Worm (Caenorhabditis elegans) whole organism, L4 larva: ENCODE measurements around the gene K11H12.9.

Source experiments
- D1046.2 ChIP-seq: fragments of 200-800 bp; sonication (Bioruptor generic); IDR thresholded peaks from 2 replicates; pipeline ENCODE4 v1.3.6; 2022; ENCODE audit warnings: missing genetic modification characterization, missing compliant biosample characterization
- F10B5.3 ChIP-seq: sonication (generic microtip); optimal IDR thresholded peaks from 2 replicates; lab custom pipeline; 2016; ENCODE audit warnings: mild to moderate bottlenecking, missing genetic modification characterization, missing compliant biosample characterization
- F44E2.7 ChIP-seq: fragments of 200-800 bp; sonication (Bioruptor generic); IDR thresholded peaks from 2 replicates; pipeline ENCODE4 v2.1.2; 2022; ENCODE audit warnings: missing genetic modification characterization, missing compliant biosample characterization
- F49E8.2 ChIP-seq: sonication (generic microtip); optimal IDR thresholded peaks from 2 replicates; lab custom pipeline; 2016; ENCODE audit warnings: missing compliant biosample characterization, mild to moderate bottlenecking, missing genetic modification characterization, borderline replicate concordance
- T20F7.1 ChIP-seq: fragments of 200-800 bp; sonication (Bioruptor generic); optimal IDR thresholded peaks from 2 replicates; lab custom pipeline; 2018; ENCODE audit warnings: mild to moderate bottlenecking, missing genetic modification characterization, missing compliant biosample characterization
- Y105C5A.15 ChIP-seq: fragments of 200-800 bp; sonication (Bioruptor generic); IDR thresholded peaks from 2 replicates; pipeline ENCODE4 v1.3.6; 2022; ENCODE audit warnings: missing genetic modification characterization, missing compliant biosample characterization
- Y5F2A.4 ChIP-seq: fragments of 200-800 bp; sonication (Bioruptor generic); optimal IDR thresholded peaks from 2 replicates; lab custom pipeline; 2018; ENCODE audit warnings: mild to moderate bottlenecking, missing genetic modification characterization, missing compliant biosample characterization
- ZK337.2 ChIP-seq: fragments of 200-800 bp; sonication (Bioruptor generic); IDR thresholded peaks from 2 replicates; pipeline ENCODE4 v1.3.6; 2022; ENCODE audit warnings: missing genetic modification reagents, missing genetic modification characterization, missing compliant biosample characterization
- ZK546.5 ChIP-seq, 2 experiments: sonication (generic microtip); optimal IDR thresholded peaks; 2 replicates each; lab custom pipeline; 2017; ENCODE audit warnings: missing biosample characterization in 2 of 2, missing genetic modification characterization in 2 of 2
- aha-1 ChIP-seq: fragments of 150-350 bp; peaks from one replicate; lab custom pipeline; 2014; ENCODE audit warnings: missing biosample characterization, missing genetic modification characterization
- arid-1 ChIP-seq: fragments of 200-800 bp; sonication (Bioruptor generic); conservative IDR thresholded peaks from 2 replicates; pipeline ENCODE4 v1.3.6; 2022; ENCODE audit warnings: missing genetic modification reagents, missing genetic modification characterization, missing compliant biosample characterization
- ceh-28 ChIP-seq: fragments of 150-350 bp; optimal IDR thresholded peaks from 2 replicates; lab custom pipeline; 2014; ENCODE audit warnings: missing biosample characterization, missing genetic modification reagents, missing genetic modification characterization
- ceh-62 ChIP-seq: sonication (generic microtip); optimal IDR thresholded peaks from 2 replicates; lab custom pipeline; 2017; ENCODE audit warnings: missing biosample characterization, missing genetic modification characterization
- ces-1 ChIP-seq: fragments of 150-350 bp; sonication (generic microtip); optimal IDR thresholded peaks from 4 replicates; lab custom pipeline; 2014; ENCODE audit warnings: missing biosample characterization, missing genetic modification reagents, missing genetic modification characterization
- cey-2 ChIP-seq: sonication (generic microtip); optimal IDR thresholded peaks from 3 replicates; lab custom pipeline; 2017; ENCODE audit warnings: missing genetic modification characterization, mild to moderate bottlenecking, missing compliant biosample characterization, antibody characterized with exemption, borderline replicate concordance; ENCODE audit not compliant: insufficient read depth
- daf-12 ChIP-seq: fragments of 150-350 bp; optimal IDR thresholded peaks from 2 replicates; lab custom pipeline; 2014; ENCODE audit warnings: missing biosample characterization, missing genetic modification reagents, missing genetic modification characterization
- dmd-6 ChIP-seq: fragments of 200-800 bp; sonication (Bioruptor generic); IDR thresholded peaks from 2 replicates; pipeline ENCODE4 v1.3.6; 2022; ENCODE audit warnings: missing genetic modification reagents, missing genetic modification characterization, missing compliant biosample characterization
- dmd-8 ChIP-seq: fragments of 200-800 bp; sonication (Bioruptor generic); IDR thresholded peaks from 2 replicates; pipeline ENCODE4 v1.3.6; 2022; ENCODE audit warnings: missing genetic modification characterization, missing compliant biosample characterization
- dmd-9 ChIP-seq: fragments of 200-800 bp; sonication (Bioruptor generic); IDR thresholded peaks from 2 replicates; pipeline ENCODE4 v1.3.6; 2022; ENCODE audit warnings: missing genetic modification reagents, missing genetic modification characterization, missing compliant biosample characterization
- dpl-1 ChIP-seq: fragments of 150-350 bp; optimal IDR thresholded peaks from 2 replicates; lab custom pipeline; 2014; ENCODE audit warnings: missing biosample characterization, missing genetic modification reagents, missing genetic modification characterization
- egl-27 ChIP-seq: sonication (generic microtip); optimal IDR thresholded peaks from 3 replicates; lab custom pipeline; 2017; ENCODE audit warnings: missing biosample characterization, missing genetic modification reagents, missing genetic modification characterization
- fkh-10 ChIP-seq: fragments of 150-350 bp; optimal IDR thresholded peaks from 2 replicates; lab custom pipeline; 2014; ENCODE audit warnings: missing biosample characterization, missing genetic modification reagents, missing genetic modification characterization
- fos-1 ChIP-seq: fragments of 150-350 bp; optimal IDR thresholded peaks from 2 replicates; lab custom pipeline; 2014; ENCODE audit warnings: missing biosample characterization, missing genetic modification characterization
- gei-8 ChIP-seq: fragments of 200-800 bp; sonication (Bioruptor generic); optimal IDR thresholded peaks from 2 replicates; lab custom pipeline; 2018; ENCODE audit warnings: mild to moderate bottlenecking, missing genetic modification characterization, missing compliant biosample characterization
- hlh-11 ChIP-seq: fragments of 200-800 bp; sonication (Bioruptor generic); optimal IDR thresholded peaks from 2 replicates; lab custom pipeline; 2018; ENCODE audit warnings: mild to moderate bottlenecking, missing genetic modification characterization, missing compliant biosample characterization
- hlh-30 ChIP-seq: sonication (generic microtip); optimal IDR thresholded peaks from 2 replicates; lab custom pipeline; 2017; ENCODE audit warnings: antibody characterized with exemption, mild to moderate bottlenecking, missing genetic modification characterization, missing compliant biosample characterization; ENCODE audit not compliant: insufficient read depth
- hmg-1.1 ChIP-seq: fragments of 200-800 bp; sonication (Bioruptor generic); IDR thresholded peaks from 2 replicates; pipeline ENCODE4 v1.3.6; 2022; ENCODE audit warnings: missing genetic modification reagents, missing genetic modification characterization, missing compliant biosample characterization
- jun-1 ChIP-seq: fragments of 150-350 bp; optimal IDR thresholded peaks from 2 replicates; lab custom pipeline; 2014; ENCODE audit warnings: missing biosample characterization, missing genetic modification reagents, missing genetic modification characterization
- lim-7 ChIP-seq: fragments of 200-800 bp; sonication (Bioruptor generic); IDR thresholded peaks from 2 replicates; pipeline ENCODE4 v1.3.6; 2022; ENCODE audit warnings: missing genetic modification characterization, missing compliant biosample characterization
- lin-29 ChIP-seq: fragments of 200-800 bp; sonication (Bioruptor generic); IDR thresholded peaks from 2 replicates; pipeline ENCODE4 v1.3.6; 2022; ENCODE audit warnings: missing genetic modification reagents, missing genetic modification characterization, missing compliant biosample characterization
- madf-5 ChIP-seq, 2 experiments: fragments of 200-800 bp; sonication (Bioruptor generic); IDR thresholded peaks; 2 replicates each; pipeline ENCODE4 v1.3.6; 2022; ENCODE audit warnings: missing compliant biosample characterization in 2 of 2, missing genetic modification characterization in 2 of 2
- madf-9 ChIP-seq: fragments of 200-800 bp; sonication (Bioruptor generic); conservative IDR thresholded peaks from 2 replicates; pipeline ENCODE4 v1.3.6; 2022; ENCODE audit warnings: missing genetic modification reagents, missing genetic modification characterization, missing compliant biosample characterization
- mdl-1 ChIP-seq, 2 experiments: fragments of 150-350 bp in 1 of 2; sonication (generic microtip) in 1 of 2; optimal IDR thresholded peaks; 2 replicates each; lab custom pipeline; 2014 to 2017; ENCODE audit warnings: missing biosample characterization in 2 of 2, missing genetic modification characterization in 2 of 2
- mxl-2 ChIP-seq: fragments of 200-800 bp; sonication (Bioruptor generic); conservative IDR thresholded peaks from 2 replicates; pipeline ENCODE4 v1.3.6; 2022; ENCODE audit warnings: missing genetic modification reagents, missing genetic modification characterization, missing compliant biosample characterization
- mxl-3 ChIP-seq: fragments of 200-800 bp; sonication (Bioruptor generic); optimal IDR thresholded peaks from 2 replicates; lab custom pipeline; 2018; ENCODE audit warnings: mild to moderate bottlenecking, missing genetic modification characterization, missing compliant biosample characterization
- nhr-25 ChIP-seq: sonication (generic microtip); optimal IDR thresholded peaks from 2 replicates; lab custom pipeline; 2017; ENCODE audit warnings: missing genetic modification characterization, mild to moderate bottlenecking, missing compliant biosample characterization, antibody characterized with exemption, moderate library complexity, borderline replicate concordance; ENCODE audit not compliant: insufficient read depth
- nhr-41 ChIP-seq: fragments of 200-800 bp; sonication (Bioruptor generic); IDR thresholded peaks from 2 replicates; pipeline ENCODE4 v1.3.6; 2022; ENCODE audit warnings: missing genetic modification reagents, missing genetic modification characterization, missing compliant biosample characterization
- nhr-77 ChIP-seq: fragments of 150-350 bp; optimal IDR thresholded peaks from 2 replicates; lab custom pipeline; 2014; ENCODE audit warnings: missing biosample characterization, missing genetic modification characterization
- pha-4 ChIP-seq, 2 experiments: fragments of 150-350 bp in 1 of 2; fragments of 200-800 bp in 1 of 2; sonication (Bioruptor generic) in 1 of 2; IDR thresholded peaks in 1 of 2; optimal IDR thresholded peaks in 1 of 2; 2 replicates each; pipeline versions ENCODE4 v1.3.6 to Lab custom; 2014 to 2022; ENCODE audit warnings: missing genetic modification characterization in 2 of 2, missing genetic modification reagents in 2 of 2, missing biosample characterization in 1 of 2, missing compliant biosample characterization in 1 of 2
- rbr-2 ChIP-seq: sonication (generic microtip); optimal IDR thresholded peaks from 2 replicates; lab custom pipeline; 2016; ENCODE audit warnings: missing genotype, missing genetic modification characterization, missing compliant biosample characterization
- snpc-1.2 ChIP-seq: fragments of 200-800 bp; sonication (Bioruptor generic); IDR thresholded peaks from 2 replicates; pipeline ENCODE4 v1.3.6; 2022; ENCODE audit warnings: missing genetic modification reagents, missing genetic modification characterization, missing compliant biosample characterization
- snpc-4 ChIP-seq: fragments of 150-350 bp; optimal IDR thresholded peaks from 2 replicates; lab custom pipeline; 2014; ENCODE audit warnings: missing biosample characterization, missing genetic modification characterization
- spr-1 ChIP-seq: sonication (generic microtip); optimal IDR thresholded peaks from 2 replicates; lab custom pipeline; 2016; ENCODE audit warnings: mild to moderate bottlenecking, missing genetic modification characterization, missing compliant biosample characterization
- tra-1 ChIP-seq: fragments of 200-800 bp; sonication (Bioruptor generic); IDR thresholded peaks from 2 replicates; pipeline ENCODE4 v1.3.6; 2022; ENCODE audit warnings: missing genetic modification reagents, missing genetic modification characterization, missing compliant biosample characterization
- zag-1 ChIP-seq: fragments of 150-350 bp; optimal IDR thresholded peaks from 2 replicates; lab custom pipeline; 2014; ENCODE audit warnings: missing biosample characterization, missing genetic modification characterization
- zfp-2 ChIP-seq: sonication (generic microtip); optimal IDR thresholded peaks from 2 replicates; lab custom pipeline; 2016; ENCODE audit warnings: mild to moderate bottlenecking, missing genetic modification characterization, missing compliant biosample characterization
- ztf-11 ChIP-seq: fragments of 150-350 bp; optimal IDR thresholded peaks from 2 replicates; lab custom pipeline; 2014; ENCODE audit warnings: missing biosample characterization, missing genetic modification characterization
- ztf-7 ChIP-seq: fragments of 150-350 bp; optimal IDR thresholded peaks from 2 replicates; lab custom pipeline; 2014; ENCODE audit warnings: missing biosample characterization, missing genetic modification characterization

Gene K11H12.9

DNA sequence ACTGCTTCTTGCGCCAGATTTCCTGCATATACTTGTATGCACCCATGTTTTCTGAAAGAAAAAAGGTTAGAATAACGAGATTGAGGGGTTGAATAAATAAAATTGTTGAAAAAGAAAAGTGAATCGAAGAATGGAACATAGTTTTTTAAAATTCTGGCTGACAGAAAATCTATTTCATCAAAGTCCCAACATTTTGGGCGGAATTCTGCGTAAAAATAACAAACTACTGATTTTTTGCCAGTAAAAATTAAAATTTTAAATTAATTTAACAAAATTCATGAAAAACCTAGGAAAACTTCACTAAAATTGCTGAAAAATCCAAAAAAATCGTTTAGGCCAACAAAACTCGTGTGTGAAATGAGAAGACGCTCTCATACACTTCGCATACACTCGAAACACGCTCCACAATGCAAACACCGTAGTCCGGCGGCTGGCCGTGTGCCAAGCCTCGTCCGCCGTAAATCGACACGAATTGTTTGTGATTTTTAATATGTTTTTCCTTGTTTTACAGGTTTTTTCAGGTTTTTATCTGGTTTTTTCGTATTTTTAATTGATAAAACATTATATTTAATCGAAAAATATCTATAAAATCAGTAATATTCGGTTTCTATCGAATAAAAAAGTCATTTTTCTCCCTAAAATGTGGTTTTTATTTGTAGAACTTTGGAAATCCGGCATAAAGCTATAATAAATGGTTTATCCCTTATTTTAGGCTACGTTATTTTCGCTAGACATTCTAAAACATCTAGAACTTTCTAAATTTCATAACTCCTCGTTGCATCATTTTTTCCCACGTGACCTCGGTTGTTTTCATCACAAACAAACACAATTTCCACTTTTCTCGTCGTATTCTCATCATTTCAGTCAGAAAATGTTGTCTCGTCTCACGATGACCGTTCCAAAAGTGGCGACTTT is 5.3 kb downstream of the K11H12.9 start, which contains the start of the genes rpl-15 and K11H12.8 (continued):
- peak; percentile 100 for TF ChIP-seq aha-1 (tag; lab: Kevin White, UChicago)
- peak; percentile 96 for TF ChIP-seq Y5F2A.4 (GFP tag; lab: Kevin White, UChicago)
- TF ChIP-seq rbr-2 (tag; lab: Kevin White, UChicago): peak; percentile 100
- peak; percentile 88 for TF ChIP-seq zag-1
- peak; percentile 99 for TF ChIP-seq dmd-9 (GFP tag; lab: Robert Waterston, UW)
- TF ChIP-seq mxl-2 (GFP tag; lab: Robert Waterston, UW): peak; percentile 94
- TF ChIP-seq lim-7 (GFP tag; lab: Robert Waterston, UW): peak; percentile 90
- TF ChIP-seq tra-1 (GFP tag; lab: Robert Waterston, UW): peak; percentile 100
- TF ChIP-seq ztf-7 (tag; lab: Kevin White, UChicago): peak; percentile 94
- peak; percentile 91; the same call in 1 of the 2 replicates for TF ChIP-seq F44E2.7 (GFP tag; lab: Robert Waterston, UW)
- TF ChIP-seq daf-12 (tag; lab: Kevin White, UChicago): no peak
- peak; percentile 82 for TF ChIP-seq ceh-28 (tag; lab: Kevin White, UChicago)
- peak; percentile 94 for TF ChIP-seq cey-2 (tag; lab: Kevin White, UChicago)
- peak; percentile 89 for TF ChIP-seq gei-8 (GFP tag; lab: Kevin White, UChicago)
- TF ChIP-seq F49E8.2 (tag; lab: Kevin White, UChicago): peak; percentile 97
- peak; percentile 99 for TF ChIP-seq madf-5 (GFP tag; IDR thresholded peaks at IDR 0.05; lab: Robert Waterston, UW)
- TF ChIP-seq zfp-2 (tag; lab: Kevin White, UChicago): peak; percentile 93
- peak; percentile 35 for TF ChIP-seq ceh-62
- TF ChIP-seq nhr-41: peak; percentile 98
- TF ChIP-seq fos-1 (tag; lab: Kevin White, UChicago): peak; percentile 93
- peak; percentile 100 for TF ChIP-seq nhr-77 (tag; lab: Kevin White, UChicago)
- TF ChIP-seq fkh-10 (GFP tag; lab: Kevin White, UChicago): peak; percentile 100
- TF ChIP-seq hlh-30 (tag; lab: Kevin White, UChicago): peak; percentile 100
- TF ChIP-seq snpc-4 (tag; lab: Kevin White, UChicago): peak; percentile 78
- TF ChIP-seq dmd-8: peak; percentile 93
- TF ChIP-seq lin-29 (GFP tag; lab: Robert Waterston, UW): peak; percentile 97
- TF ChIP-seq ZK337.2 (GFP tag; lab: Robert Waterston, UW): peak; percentile 98
- TF ChIP-seq F10B5.3: peak; percentile 94
- TF ChIP-seq snpc-1.2 (GFP tag; lab: Robert Waterston, UW): peak; percentile 95
- peak; percentile 97 for TF ChIP-seq jun-1
- TF ChIP-seq dpl-1 (GFP tag; lab: Kevin White, UChicago): peak; percentile 98
- peak; percentile 53 for TF ChIP-seq ztf-11
- TF ChIP-seq madf-9 (GFP tag; lab: Robert Waterston, UW): peak; percentile 99
- peak; percentile 97 for TF ChIP-seq Y105C5A.15 (GFP tag; lab: Robert Waterston, UW)
- peak; percentile 86 to 99 for TF ChIP-seq mdl-1 (tag; optimal IDR thresholded peaks at IDR 0.05; lab: Kevin White, UChicago)
- TF ChIP-seq dmd-6 (GFP tag; lab: Robert Waterston, UW): peak; percentile 100
- TF ChIP-seq ZK546.5 (tag; optimal IDR thresholded peaks at IDR 0.05; lab: Kevin White, UChicago): peak in 1 of 2 experiments; percentile 89
- no peak for TF ChIP-seq egl-27
- peak; percentile 98 for TF ChIP-seq spr-1 (tag; lab: Kevin White, UChicago)
- peak; percentile 99 for TF ChIP-seq pha-4 (GFP tag; IDR thresholded peaks at IDR 0.05; lab: Robert Waterston, UW)
- TF ChIP-seq pha-4 (tag; optimal IDR thresholded peaks at IDR 0.05; lab: Kevin White, UChicago): peak; percentile 86
- TF ChIP-seq mxl-3: peak; percentile 99
- peak; percentile 98 for TF ChIP-seq D1046.2 (GFP tag; lab: Robert Waterston, UW)
- TF ChIP-seq nhr-25 (tag; lab: Kevin White, UChicago): peak; percentile 98
- peak; percentile 99 for TF ChIP-seq arid-1 (GFP tag; lab: Robert Waterston, UW)
- peak; percentile 99 for TF ChIP-seq hmg-1.1 (GFP tag; lab: Robert Waterston, UW)
- TF ChIP-seq hlh-11 (tag; lab: Kevin White, UChicago): peak; percentile 100
- TF ChIP-seq T20F7.1 (GFP tag; lab: Kevin White, UChicago): peak; percentile 99
- peak; percentile 92 for TF ChIP-seq ces-1
